Worm (Caenorhabditis elegans) whole organism, L1 larva: Measurements from ENCODE around the gene cest-30.

ENCODE experiments used
- C04F5.9 ChIP-seq: sonication (generic microtip); optimal IDR thresholded peaks from 2 replicates; lab custom pipeline; 2016; ENCODE audit warnings: missing genetic modification characterization, missing compliant biosample characterization
- F16B12.6 ChIP-seq: fragments of 150-350 bp; optimal IDR thresholded peaks from 2 replicates; lab custom pipeline; 2014; ENCODE audit warnings: missing biosample characterization, missing genetic modification characterization
- aha-1 ChIP-seq: fragments of 150-350 bp; optimal IDR thresholded peaks from 2 replicates; lab custom pipeline; 2014; ENCODE audit warnings: missing biosample characterization, missing genetic modification characterization
- alr-1 ChIP-seq: fragments of 200-800 bp; sonication (Bioruptor generic); optimal IDR thresholded peaks from 2 replicates; lab custom pipeline; 2018; ENCODE audit warnings: borderline replicate concordance, mild to moderate bottlenecking, missing genetic modification characterization, missing compliant biosample characterization
- aly-2 ChIP-seq: fragments of 150-350 bp; optimal IDR thresholded peaks from 2 replicates; lab custom pipeline; 2014; ENCODE audit warnings: missing biosample characterization, missing genetic modification characterization
- ceh-8 ChIP-seq: fragments of 200-800 bp; sonication (Bioruptor generic); optimal IDR thresholded peaks from 2 replicates; lab custom pipeline; 2018; ENCODE audit warnings: mild to moderate bottlenecking, missing genetic modification characterization, moderate library complexity, missing compliant biosample characterization
- ceh-88 ChIP-seq: fragments of 200-800 bp; sonication (Bioruptor generic); IDR thresholded peaks from 2 replicates; pipeline ENCODE4 v1.3.6; 2022; ENCODE audit warnings: missing genetic modification characterization, missing compliant biosample characterization
- dpl-1 ChIP-seq, 3 experiments: fragments of 150-350 bp in 2 of 3; sonication (generic microtip) in 1 of 3; optimal IDR thresholded peaks; 2 replicates each; lab custom pipeline; 2014 to 2017; ENCODE audit warnings: missing biosample characterization in 3 of 3, missing genetic modification characterization in 3 of 3, missing genetic modification reagents in 3 of 3
- dsc-1 ChIP-seq: sonication (generic microtip); optimal IDR thresholded peaks from 2 replicates; lab custom pipeline; 2016; ENCODE audit warnings: mild to moderate bottlenecking, missing genetic modification characterization, missing compliant biosample characterization
- egl-27 ChIP-seq, 2 experiments: fragments of 150-350 bp in 1 of 2; sonication (generic microtip); optimal IDR thresholded peaks; 3 replicates each; lab custom pipeline; 2017 to 2018; ENCODE audit warnings: missing biosample characterization in 2 of 2, missing genetic modification characterization in 2 of 2, missing genetic modification reagents in 2 of 2
- elt-3 ChIP-seq, 6 experiments: fragments of 150-350 bp in 1 of 6; sonication (generic microtip); optimal IDR thresholded peaks; 2 replicates each; lab custom pipeline; 2017 to 2018; ENCODE audit warnings: missing biosample characterization in 6 of 6, missing genetic modification characterization in 6 of 6, inconsistent platforms in 1 of 6
- fkh-10 ChIP-seq: sonication (generic microtip); optimal IDR thresholded peaks from 2 replicates; lab custom pipeline; 2017; ENCODE audit warnings: missing biosample characterization, missing genetic modification reagents, missing genetic modification characterization
- fos-1 ChIP-seq: fragments of 150-350 bp; optimal IDR thresholded peaks from 2 replicates; lab custom pipeline; 2014; ENCODE audit warnings: missing biosample characterization, missing genetic modification characterization
- grh-1 ChIP-seq: fragments of 200-800 bp; sonication (Bioruptor generic); IDR thresholded peaks from 2 replicates; pipeline ENCODE4 v1.3.6; 2022; ENCODE audit warnings: missing genetic modification reagents, missing genetic modification characterization, missing compliant biosample characterization
- hlh-4 ChIP-seq: sonication (generic microtip); optimal IDR thresholded peaks from 2 replicates; lab custom pipeline; 2016; ENCODE audit warnings: mild to moderate bottlenecking, missing genetic modification characterization, missing compliant biosample characterization
- hpl-2 ChIP-seq: fragments of 150-350 bp; optimal IDR thresholded peaks from 2 replicates; lab custom pipeline; 2014; ENCODE audit warnings: missing biosample characterization, missing genetic modification reagents, missing genetic modification characterization
- irx-1 ChIP-seq: sonication (generic microtip); optimal IDR thresholded peaks from 2 replicates; lab custom pipeline; 2016; ENCODE audit warnings: missing genetic modification characterization, missing compliant biosample characterization
- jun-1 ChIP-seq: fragments of 150-350 bp; optimal IDR thresholded peaks from 2 replicates; lab custom pipeline; 2014; ENCODE audit warnings: missing biosample characterization, missing genetic modification reagents, missing genetic modification characterization
- lin-14 ChIP-seq: fragments of 200-800 bp; sonication (Bioruptor generic); optimal IDR thresholded peaks from 2 replicates; lab custom pipeline; 2018; ENCODE audit warnings: mild to moderate bottlenecking, missing genetic modification characterization, moderate library complexity, missing compliant biosample characterization
- lin-39 ChIP-seq: fragments of 150-350 bp; optimal IDR thresholded peaks from 2 replicates; lab custom pipeline; 2014; ENCODE audit warnings: missing biosample characterization, missing genetic modification reagents, missing genetic modification characterization
- lsy-2 ChIP-seq, 2 experiments: fragments of 150-350 bp; optimal IDR thresholded peaks; 2 replicates each; lab custom pipeline; 2014; ENCODE audit warnings: missing biosample characterization in 2 of 2, missing genetic modification characterization in 2 of 2
- mab-9 ChIP-seq: fragments of 200-800 bp; sonication (Bioruptor generic); IDR thresholded peaks from 2 replicates; pipeline ENCODE4 v1.3.6; 2022; ENCODE audit warnings: missing genetic modification reagents, missing genetic modification characterization, missing compliant biosample characterization
- mdl-1 ChIP-seq, 2 experiments: fragments of 150-350 bp; optimal IDR thresholded peaks; 2 replicates each; lab custom pipeline; 2014 to 2017; ENCODE audit warnings: missing biosample characterization in 2 of 2, missing genetic modification characterization in 2 of 2, inconsistent platforms in 1 of 2
- mep-1 ChIP-seq: fragments of 150-350 bp; optimal IDR thresholded peaks from 2 replicates; lab custom pipeline; 2014; ENCODE audit warnings: missing biosample characterization, missing genetic modification characterization
- nhr-11 ChIP-seq: fragments of 150-350 bp; optimal IDR thresholded peaks from 2 replicates; lab custom pipeline; 2014; ENCODE audit warnings: missing biosample characterization, missing genetic modification characterization
- nhr-19 ChIP-seq: fragments of 200-800 bp; sonication (Bioruptor generic); conservative IDR thresholded peaks from 2 replicates; pipeline ENCODE4 v1.3.6; 2022; ENCODE audit warnings: missing genetic modification characterization, missing compliant biosample characterization
- nhr-237 ChIP-seq: fragments of 150-350 bp; optimal IDR thresholded peaks from 2 replicates; lab custom pipeline; 2014; ENCODE audit warnings: missing biosample characterization, missing genetic modification characterization
- nhr-28 ChIP-seq: fragments of 150-350 bp; optimal IDR thresholded peaks from 2 replicates; lab custom pipeline; 2014; ENCODE audit warnings: missing biosample characterization, missing genetic modification characterization
- nhr-85 ChIP-seq: sonication (generic microtip); peaks from one replicate; lab custom pipeline; 2016; ENCODE audit warnings: missing genetic modification characterization, inconsistent platforms, missing compliant biosample characterization
- nhr-90 ChIP-seq: sonication (generic microtip); optimal IDR thresholded peaks from 2 replicates; lab custom pipeline; 2016; ENCODE audit warnings: mild to moderate bottlenecking, missing genetic modification characterization, missing compliant biosample characterization; ENCODE audit not compliant: poor library complexity
- pax-3 ChIP-seq: fragments of 200-800 bp; sonication (Bioruptor generic); optimal IDR thresholded peaks from 2 replicates; lab custom pipeline; 2018; ENCODE audit warnings: mild to moderate bottlenecking, missing genetic modification characterization, moderate library complexity, missing compliant biosample characterization
- pqm-1 ChIP-seq: sonication (generic microtip); optimal IDR thresholded peaks from 3 replicates; lab custom pipeline; 2017; ENCODE audit warnings: missing biosample characterization, missing genetic modification characterization
- rnt-1 ChIP-seq: sonication (generic microtip); optimal IDR thresholded peaks from 2 replicates; lab custom pipeline; 2016; ENCODE audit warnings: mild to moderate bottlenecking, missing genetic modification characterization, moderate library complexity, missing compliant biosample characterization
- snpc-4 ChIP-seq: fragments of 150-350 bp; optimal IDR thresholded peaks from 2 replicates; lab custom pipeline; 2014; ENCODE audit warnings: missing biosample characterization, missing genetic modification characterization
- snu-23 ChIP-seq: sonication (generic microtip); optimal IDR thresholded peaks from 2 replicates; lab custom pipeline; 2016; ENCODE audit warnings: missing genetic modification characterization, missing compliant biosample characterization
- sox-4 ChIP-seq: sonication (generic microtip); optimal IDR thresholded peaks from 2 replicates; lab custom pipeline; 2016; ENCODE audit warnings: missing genetic modification characterization, missing compliant biosample characterization
- sptf-1 ChIP-seq: fragments of 150-350 bp; optimal IDR thresholded peaks from 2 replicates; lab custom pipeline; 2014; ENCODE audit warnings: missing biosample characterization, missing genetic modification characterization
- swsn-7 ChIP-seq: sonication (generic microtip); optimal IDR thresholded peaks from 2 replicates; lab custom pipeline; 2016; ENCODE audit warnings: missing genetic modification characterization, missing compliant biosample characterization
- tbx-2 ChIP-seq: sonication (generic microtip); optimal IDR thresholded peaks from 2 replicates; lab custom pipeline; 2016; ENCODE audit warnings: missing genetic modification characterization, missing compliant biosample characterization
- tlp-1 ChIP-seq: fragments of 150-350 bp; optimal IDR thresholded peaks from 2 replicates; lab custom pipeline; 2014; ENCODE audit warnings: missing biosample characterization, missing genetic modification characterization
- unc-130 ChIP-seq: fragments of 150-350 bp; optimal IDR thresholded peaks from 2 replicates; lab custom pipeline; 2017; ENCODE audit warnings: missing biosample characterization, missing genetic modification characterization, inconsistent platforms
- unc-62 ChIP-seq: fragments of 150-350 bp; optimal IDR thresholded peaks from 2 replicates; lab custom pipeline; 2014; ENCODE audit warnings: missing biosample characterization, missing genetic modification reagents, missing genetic modification characterization
- unc-86 ChIP-seq: sonication (generic microtip); optimal IDR thresholded peaks from 2 replicates; lab custom pipeline; 2016; ENCODE audit warnings: missing genetic modification characterization, missing compliant biosample characterization
- vab-15 ChIP-seq: sonication (generic microtip); optimal IDR thresholded peaks from 2 replicates; lab custom pipeline; 2017; ENCODE audit warnings: missing genotype, mild to moderate bottlenecking, missing genetic modification characterization, missing compliant biosample characterization
- xbp-1 ChIP-seq: sonication (generic microtip); optimal IDR thresholded peaks from 2 replicates; lab custom pipeline; 2016; ENCODE audit warnings: missing genetic modification characterization, missing compliant biosample characterization
- zag-1 ChIP-seq: fragments of 150-350 bp; optimal IDR thresholded peaks from 2 replicates; lab custom pipeline; 2014; ENCODE audit warnings: missing biosample characterization, missing genetic modification characterization
- ztf-11 ChIP-seq, 2 experiments: sonication (generic microtip); optimal IDR thresholded peaks; 2 replicates each; lab custom pipeline; 2016 to 2017; ENCODE audit warnings: missing genetic modification characterization in 2 of 2, missing biosample characterization in 1 of 2, missing compliant biosample characterization in 1 of 2

Gene cest-30

ce11 chrV:5269024-5269535 is 6.2 kb upstream of the cest-30 start, which contains the start of gene penr-1 (continued):
- TF ChIP-seq alr-1 (tag; lab: Kevin White, UChicago) (no peak), unc-62 (GFP tag; lab: Kevin White, UChicago) (no peak), nhr-85 (peak; percentile 75), dpl-1 (GFP tag; optimal IDR thresholded peaks at IDR 0.05; lab: Kevin White, UChicago) (peak; percentile 88 to 94 (median 92)), nhr-28 (tag; lab: Kevin White, UChicago) (no peak), lsy-2 (tag; optimal IDR thresholded peaks at IDR 0.05; lab: Kevin White, UChicago) (peak; percentile 51 to 74), snu-23 (peak; percentile 71), unc-86 (tag; lab: Kevin White, UChicago) (peak; percentile 35), rnt-1 (tag; lab: Kevin White, UChicago) (peak; percentile 61), F16B12.6 (tag; lab: Kevin White, UChicago) (no peak), pqm-1 (tag; lab: Kevin White, UChicago) (no peak), xbp-1 (tag; lab: Kevin White, UChicago) (peak; percentile 55), vab-15 (tag; lab: Kevin White, UChicago) (peak; percentile 51), snpc-4 (tag; lab: Kevin White, UChicago) (no peak), fkh-10 (GFP tag; lab: Kevin White, UChicago) (peak; percentile 6), ztf-11 (tag; optimal IDR thresholded peaks at IDR 0.05; lab: Kevin White, UChicago) (no peak), zag-1 (tag; lab: Kevin White, UChicago) (no peak), mdl-1 (tag; optimal IDR thresholded peaks at IDR 0.05; lab: Kevin White, UChicago) (peak in 1 of 2 experiments; percentile 29), C04F5.9 (tag; lab: Kevin White, UChicago) (no peak), swsn-7 (tag; lab: Kevin White, UChicago) (peak; percentile 47), tlp-1 (tag; lab: Kevin White, UChicago) (no peak), aly-2 (peak; percentile 20), grh-1 (GFP tag; lab: Robert Waterston, UW) (peak; percentile 33; the same call in 1 of the 2 replicates), fos-1 (tag; lab: Kevin White, UChicago) (no peak), nhr-11 (no peak), unc-130 (tag; lab: Kevin White, UChicago) (peak; percentile 69), nhr-19 (GFP tag; lab: Robert Waterston, UW) (peak; percentile 57), hpl-2 (no peak), jun-1 (tag; lab: Kevin White, UChicago) (peak; percentile 23), tbx-2 (peak; percentile 59), dsc-1 (peak; percentile 50), irx-1 (tag; lab: Kevin White, UChicago) (peak; percentile 16), lin-14 (GFP tag; lab: Kevin White, UChicago) (peak; percentile 59), aha-1 (tag; lab: Kevin White, UChicago) (no peak), mab-9 (GFP tag; lab: Robert Waterston, UW) (no peak), sptf-1 (tag; lab: Kevin White, UChicago) (no peak), lin-39 (tag; lab: Kevin White, UChicago) (peak; percentile 20), ceh-88 (GFP tag; lab: Robert Waterston, UW) (no peak), elt-3 (tag; optimal IDR thresholded peaks at IDR 0.05; lab: Kevin White, UChicago) (peak in 2 of 6 experiments; percentile 2 to 43), ceh-8 (GFP tag; lab: Kevin White, UChicago) (no peak), nhr-90 (peak; percentile 34)

DNA sequence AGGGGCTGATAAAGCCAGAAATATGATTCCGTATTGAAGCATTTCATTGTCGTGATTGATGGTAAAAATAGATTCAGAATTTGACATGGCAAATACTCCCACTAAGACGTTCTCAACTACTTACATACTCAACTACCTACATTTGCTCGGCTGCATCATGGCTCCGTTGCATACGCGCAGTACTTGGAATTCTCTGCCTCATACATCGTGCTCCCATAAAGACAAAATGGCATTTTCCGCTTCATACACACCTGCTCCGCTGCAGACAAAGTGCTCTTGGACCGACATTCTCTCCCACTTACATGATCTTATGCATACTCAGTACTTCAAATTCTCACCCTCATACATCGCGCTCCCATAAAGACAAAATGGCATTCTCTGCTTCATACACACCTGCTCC is 2.7 kb upstream of the cest-30 start, which contains the start of the genes srt-69 and B0238.12:
Gene srt-69, minus strand, starts transcription at position 101 of the 400 bp plus-strand sequence.
Gene B0238.12, plus strand, starts transcription at position 264 of the 400 bp plus-strand sequence.
- no peak for TF ChIP-seq sptf-1 (tag; lab: Kevin White, UChicago)
- no peak for TF ChIP-seq ceh-88 (GFP tag; lab: Robert Waterston, UW)
- no peak for TF ChIP-seq sox-4 (tag; lab: Kevin White, UChicago)
- TF ChIP-seq mep-1: no peak
- no peak for TF ChIP-seq nhr-237
- no peak for TF ChIP-seq pax-3 (tag; lab: Kevin White, UChicago)
- TF ChIP-seq fkh-10 (GFP tag; lab: Kevin White, UChicago): no peak
- TF ChIP-seq unc-130 (tag; lab: Kevin White, UChicago): no peak
- TF ChIP-seq hlh-4 (tag; lab: Kevin White, UChicago): no peak
- no peak for TF ChIP-seq alr-1 (tag; lab: Kevin White, UChicago)
- TF ChIP-seq egl-27 (tag; optimal IDR thresholded peaks at IDR 0.05; lab: Kevin White, UChicago): no peak
